Fruit fly (Drosophila melanogaster): ENCODE measurements around the gene qua.

Gene qua

DNA sequence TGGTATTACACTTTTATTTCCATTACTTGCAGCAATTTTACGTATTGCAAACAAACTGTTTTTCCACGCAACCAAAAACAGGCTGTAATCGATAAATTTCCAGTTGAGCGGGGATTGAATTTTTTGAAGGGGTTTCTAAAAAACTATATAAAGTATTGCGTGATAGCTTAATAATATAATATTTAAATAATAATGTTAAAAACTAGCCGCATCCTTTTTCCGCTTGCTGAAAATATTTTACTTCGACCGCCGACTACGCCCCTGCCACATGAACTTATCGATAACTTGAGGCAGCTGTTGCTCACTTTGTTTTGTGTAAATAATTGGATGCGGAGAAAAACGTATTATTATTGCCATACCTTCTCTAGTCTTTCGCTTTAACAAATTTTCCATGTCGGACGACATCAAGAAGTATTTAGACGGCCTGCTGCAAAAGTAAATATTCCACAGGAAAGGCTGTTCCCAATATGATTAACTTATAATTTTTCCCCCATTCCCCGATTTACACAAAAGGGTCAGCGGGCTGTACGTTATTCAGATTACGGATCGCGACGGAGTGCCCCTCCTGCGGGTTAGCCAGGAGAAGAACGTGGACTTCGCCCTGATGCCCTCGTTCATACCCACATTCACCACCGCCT lies 15.9 kb downstream of the qua start, which contains the start of the genes fws and Lamtor3 (continued):
- peak; percentile 97 for TF ChIP-seq scrt (GFP tag; optimal IDR thresholded peaks at IDR 0.05)
- TF ChIP-seq gt (GFP tag; IDR thresholded peaks at IDR 0.05), result peak; percentile 98
- TF ChIP-seq zen (tag; optimal IDR thresholded peaks at IDR 0.05), result peak; percentile 98
- TF ChIP-seq CG17328 (GFP tag; IDR thresholded peaks at IDR 0.05), result peak; percentile 99
- TF ChIP-seq Mes4 (GFP tag; optimal IDR thresholded peaks at IDR 0.05), result peak; percentile 72
- peak; percentile 98 for TF ChIP-seq Ssrp (tag; optimal IDR thresholded peaks at IDR 0.05)
- peak; percentile 100 for TF ChIP-seq gem (tag; optimal IDR thresholded peaks at IDR 0.05)
- peak; percentile 98 for TF ChIP-seq CG2875 (GFP tag; optimal IDR thresholded peaks at IDR 0.05)
- peak; percentile 92 for TF ChIP-seq chn (GFP tag; optimal IDR thresholded peaks at IDR 0.05)
- TF ChIP-seq nmo (GFP tag; optimal IDR thresholded peaks at IDR 0.05), result peak; percentile 99
- TF ChIP-seq chif (GFP tag; optimal IDR thresholded peaks at IDR 0.05), result peak; percentile 49 to 77
- TF ChIP-seq Atf6 (GFP tag; IDR thresholded peaks at IDR 0.05), result peak; percentile 98
- TF ChIP-seq Scr (GFP tag; IDR thresholded peaks at IDR 0.05; ENCODE audit: partially characterized antibody), result peak; percentile 62
- TF ChIP-seq CG1603 (tag; optimal IDR thresholded peaks at IDR 0.05), result peak; percentile 82
- TF ChIP-seq knrl (GFP tag; IDR thresholded peaks at IDR 0.05; ENCODE audit: partially characterized antibody), result 0 out of 3 replicates have a peak, but pooled peaks have one; percentile 32
- peak; percentile 75 for TF ChIP-seq Ets97D (GFP tag; optimal IDR thresholded peaks at IDR 0.05)
- peak; percentile 53; the same call in 2 of the 3 replicates for TF ChIP-seq Doc3 (GFP tag; IDR thresholded peaks at IDR 0.05; ENCODE audit: partially characterized antibody)
- TF ChIP-seq fd3F (GFP tag; optimal IDR thresholded peaks at IDR 0.05), result peak; percentile 98
- peak; percentile 99 for TF ChIP-seq CG5953 (GFP tag; IDR thresholded peaks at IDR 0.05)
- peak; percentile 42 for TF ChIP-seq pnt (GFP tag; optimal IDR thresholded peaks at IDR 0.05)
- peak; percentile 96 for TF ChIP-seq Mad (GFP tag; optimal IDR thresholded peaks at IDR 0.05)
- peak; percentile 85 for TF ChIP-seq CG30020 (tag; optimal IDR thresholded peaks at IDR 0.05)
- TF ChIP-seq pzg (GFP tag; optimal IDR thresholded peaks at IDR 0.05), result peak; percentile 41
- peak; percentile 99 for TF ChIP-seq ci (GFP tag; IDR thresholded peaks at IDR 0.05)
- peak; percentile 74 for TF ChIP-seq CG11398 (GFP tag; optimal IDR thresholded peaks at IDR 0.05)
- peak; percentile 100 for TF ChIP-seq CG14441 (GFP tag; IDR thresholded peaks at IDR 0.05)
- peak; percentile 92 for TF ChIP-seq Max (GFP tag; optimal IDR thresholded peaks at IDR 0.05)
- peak; percentile 99 for TF ChIP-seq unpg (GFP tag; optimal IDR thresholded peaks at IDR 0.05)
- TF ChIP-seq pho (GFP tag; optimal IDR thresholded peaks at IDR 0.05), result peak; percentile 88
- peak; percentile 99 for TF ChIP-seq CG7372 (GFP tag; IDR thresholded peaks at IDR 0.05)
- peak; percentile 70 for TF ChIP-seq TFAM (GFP tag; optimal IDR thresholded peaks at IDR 0.05)
- TF ChIP-seq sr (GFP tag; IDR thresholded peaks at IDR 0.05), result peak; percentile 97
- peak; percentile 99 for TF ChIP-seq Fer3 (tag; optimal IDR thresholded peaks at IDR 0.05)
- peak; percentile 77 for TF ChIP-seq Deaf1 (tag; optimal IDR thresholded peaks at IDR 0.05)
- no peak for TF ChIP-seq bbx (GFP tag; IDR thresholded peaks at IDR 0.05; ENCODE audit: partially characterized antibody)
- TF ChIP-seq az2 (GFP tag; optimal IDR thresholded peaks at IDR 0.05), result peak; percentile 98
- peak; percentile 99 for TF ChIP-seq B-H1 (GFP tag; IDR thresholded peaks at IDR 0.05)
- 0 out of 2 replicates have a peak, but pooled peaks have one; percentile 42 for TF ChIP-seq nerfin-2 (GFP tag; IDR thresholded peaks at IDR 0.05; ENCODE audit: partially characterized antibody)
- 0 out of 4 replicates have a peak, but pooled peaks have one; percentile 14 for TF ChIP-seq chinmo (GFP tag; IDR thresholded peaks at IDR 0.05; ENCODE audit: partially characterized antibody)
- TF ChIP-seq h (optimal IDR thresholded peaks at IDR 0.05), result no peak
- TF ChIP-seq caup (GFP tag; optimal IDR thresholded peaks at IDR 0.05; ENCODE audit: severe bottlenecking), result peak; percentile 97
- TF ChIP-seq CG7928 (GFP tag; optimal IDR thresholded peaks at IDR 0.05), result peak; percentile 83
- peak; percentile 99 for TF ChIP-seq dysf (GFP tag; IDR thresholded peaks at IDR 0.05)
- TF ChIP-seq Dbx (GFP tag; IDR thresholded peaks at IDR 0.05), result peak; percentile 99
- peak; percentile 87 for TF ChIP-seq CG12104 (GFP tag; optimal IDR thresholded peaks at IDR 0.05)
- peak; percentile 94 for TF ChIP-seq schlank (tag; optimal IDR thresholded peaks at IDR 0.05)
- TF ChIP-seq Hsf (GFP tag; optimal IDR thresholded peaks at IDR 0.05), result peak; percentile 93
- peak; percentile 85 for TF ChIP-seq shn (GFP tag; optimal IDR thresholded peaks at IDR 0.05)
- TF ChIP-seq CG3407 (GFP tag; optimal IDR thresholded peaks at IDR 0.05), result peak; percentile 97
